Worm (Caenorhabditis elegans) whole organism, young adult: ENCODE measurements around the gene srbc-13.

Experiments used
- F57A8.1 ChIP-seq: fragments of 200-800 bp; sonication (Bioruptor generic); optimal IDR thresholded peaks from 2 replicates; lab custom pipeline; 2018; ENCODE audit warnings: mild to moderate bottlenecking, missing genetic modification characterization, moderate library complexity, missing compliant biosample characterization
- K11D2.4 ChIP-seq: fragments of 200-800 bp; sonication (Bioruptor generic); IDR thresholded peaks from 2 replicates; pipeline ENCODE4 v1.3.6; 2022; ENCODE audit warnings: missing genetic modification reagents, missing genetic modification characterization, missing compliant biosample characterization
- Y56A3A.18 ChIP-seq: fragments of 200-800 bp; sonication (Bioruptor generic); IDR thresholded peaks from 2 replicates; pipeline ENCODE4 v1.3.6; 2022; ENCODE audit warnings: missing genetic modification reagents, missing genetic modification characterization, missing compliant biosample characterization
- mxl-1 ChIP-seq: sonication (generic microtip); optimal IDR thresholded peaks from 2 replicates; lab custom pipeline; 2016; ENCODE audit warnings: missing genetic modification characterization, missing compliant biosample characterization
- ztf-3 ChIP-seq: fragments of 200-800 bp; sonication (Bioruptor generic); optimal IDR thresholded peaks from 2 replicates; lab custom pipeline; 2018; ENCODE audit warnings: mild to moderate bottlenecking, missing genetic modification characterization, missing compliant biosample characterization

- no peak for TF ChIP-seq Y56A3A.18 (GFP tag; lab: Robert Waterston, UW)
- no peak for TF ChIP-seq ztf-3 (GFP tag; lab: Kevin White, UChicago)
- no peak for TF ChIP-seq F57A8.1 (GFP tag; lab: Kevin White, UChicago)
- no peak for TF ChIP-seq mxl-1
- TF ChIP-seq K11D2.4 (GFP tag; lab: Robert Waterston, UW) = no peak
These were observed 23.4 kb downstream of the srbc-13 start, which contains the start of gene T02B11.4 for ce11 chrV:871029-871428.
